Fruit fly (Drosophila melanogaster) whole organism, embryonic: ENCODE data around the gene Srr.
A peak's percentile ranks its signal among the peaks of the same experiment; 100 is the strongest.

Experiments
- Asciz ChIP-seq: fragments of 200-800 bp; sonication (Bioruptor generic); optimal IDR thresholded peaks from 2 replicates; lab custom pipeline; 2017; ENCODE audit warnings: missing biosample characterization, mild to moderate bottlenecking, missing genetic modification characterization, missing genetic modification reagents
- CG10267 ChIP-seq: fragments of 200-800 bp; sonication (Bioruptor generic); optimal IDR thresholded peaks from 2 replicates; lab custom pipeline; 2018; ENCODE audit warnings: missing biosample characterization, mild to moderate bottlenecking, missing genetic modification characterization, moderate library complexity
- CG10321 ChIP-seq: fragments of 200-800 bp; sonication (Bioruptor generic); IDR thresholded peaks from 2 replicates; pipeline ENCODE4 v1.3.6; 2022; ENCODE audit warnings: missing biosample characterization, missing genetic modification characterization
- CG11085 ChIP-seq: fragments of 200-800 bp; sonication (Bioruptor generic); IDR thresholded peaks from 2 replicates; pipeline ENCODE4 v1.3.6; 2022; ENCODE audit warnings: missing biosample characterization, missing genetic modification characterization
- CG11723 ChIP-seq: fragments of 200-800 bp; sonication (Bioruptor generic); optimal IDR thresholded peaks from 2 replicates; lab custom pipeline; 2017; ENCODE audit warnings: missing biosample characterization, mild to moderate bottlenecking, missing genetic modification characterization
- CG13123 ChIP-seq: fragments of 200-800 bp; sonication (Bioruptor generic); optimal IDR thresholded peaks from 2 replicates; lab custom pipeline; 2016; ENCODE audit warnings: missing biosample characterization, missing genetic modification characterization
- CG14014 ChIP-seq: fragments of 200-800 bp; sonication (Bioruptor generic); IDR thresholded peaks from 2 replicates; pipeline ENCODE4 v1.3.6; 2022; ENCODE audit warnings: missing biosample characterization, missing genetic modification characterization
- CG16779 ChIP-seq: fragments of 200-800 bp; sonication (Bioruptor generic); IDR thresholded peaks from 2 replicates; pipeline ENCODE4 v1.3.6; 2022; ENCODE audit warnings: missing biosample characterization, missing genetic modification characterization
- CG17328 ChIP-seq: fragments of 200-800 bp; sonication (Bioruptor generic); IDR thresholded peaks from 2 replicates; pipeline ENCODE4 v1.3.6; 2022; ENCODE audit warnings: missing biosample characterization, missing genetic modification characterization
- CG17385 ChIP-seq: fragments of 200-800 bp; sonication (Bioruptor generic); optimal IDR thresholded peaks from 3 replicates; lab custom pipeline; 2018; ENCODE audit warnings: missing biosample characterization, mild to moderate bottlenecking, missing genetic modification characterization
- CG33557 ChIP-seq: fragments of 200-800 bp; sonication (Bioruptor generic); optimal IDR thresholded peaks from 2 replicates; lab custom pipeline; 2019; ENCODE audit warnings: missing biosample characterization, mild to moderate bottlenecking, missing genetic modification characterization, moderate library complexity
- CG6272 ChIP-seq: fragments of 200-800 bp; sonication (Bioruptor generic); IDR thresholded peaks from 2 replicates; pipeline ENCODE4 v1.3.6; 2022; ENCODE audit warnings: missing biosample characterization, missing genetic modification characterization
- CG6689 ChIP-seq: fragments of 200-800 bp; sonication (Bioruptor generic); IDR thresholded peaks from 2 replicates; pipeline ENCODE4 v1.3.6; 2022; ENCODE audit warnings: missing biosample characterization, missing genetic modification characterization
- CG7556 ChIP-seq: fragments of 200-800 bp; sonication (Bioruptor generic); optimal IDR thresholded peaks from 2 replicates; lab custom pipeline; 2017; ENCODE audit warnings: missing biosample characterization, mild to moderate bottlenecking, missing genetic modification characterization
- CG9437 ChIP-seq: fragments of 200-800 bp; sonication (Bioruptor generic); optimal IDR thresholded peaks from 2 replicates; lab custom pipeline; 2018; ENCODE audit warnings: missing biosample characterization, mild to moderate bottlenecking, missing genetic modification characterization
- Dfd ChIP-seq, 2 experiments: fragments of >200 bp; optimal IDR thresholded peaks; 2 replicates each; lab custom pipeline; 2017; ENCODE audit warnings: missing biosample characterization in 2 of 2, missing genetic modification characterization in 2 of 2
- Elba2 ChIP-seq: fragments of 200-800 bp; sonication (Bioruptor generic); optimal IDR thresholded peaks from 3 replicates; lab custom pipeline; 2016; ENCODE audit warnings: missing biosample characterization, missing genetic modification characterization
- Fer1 ChIP-seq: fragments of 200-800 bp; sonication (Bioruptor generic); optimal IDR thresholded peaks from 2 replicates; lab custom pipeline; 2017; ENCODE audit warnings: missing biosample characterization, mild to moderate bottlenecking, missing genetic modification characterization
- Fer3 ChIP-seq: fragments of 200-800 bp; sonication (Bioruptor generic); optimal IDR thresholded peaks from 2 replicates; lab custom pipeline; 2018; ENCODE audit warnings: missing biosample characterization, mild to moderate bottlenecking, missing genetic modification characterization, moderate library complexity
- HHEX ChIP-seq: fragments of 200-800 bp; sonication (Bioruptor generic); optimal IDR thresholded peaks from 3 replicates; lab custom pipeline; 2017; ENCODE audit warnings: missing biosample characterization, mild to moderate bottlenecking, missing genetic modification characterization, missing genetic modification reagents
- Hand ChIP-seq: fragments of 200-800 bp; sonication (Bioruptor generic); optimal IDR thresholded peaks from 2 replicates; lab custom pipeline; 2017; ENCODE audit warnings: mild to moderate bottlenecking, missing biosample characterization, missing genetic modification reagents, missing genetic modification characterization
- HmgZ ChIP-seq: fragments of 200-800 bp; sonication (Bioruptor generic); optimal IDR thresholded peaks from 2 replicates; lab custom pipeline; 2018; ENCODE audit warnings: missing biosample characterization, mild to moderate bottlenecking, missing genetic modification characterization
- Jarid2 ChIP-seq: fragments of 200-800 bp; sonication (Bioruptor generic); optimal IDR thresholded peaks from 3 replicates; lab custom pipeline; 2017; ENCODE audit warnings: mild to moderate bottlenecking, missing biosample characterization, missing genetic modification reagents, missing genetic modification characterization
- MTF-1 ChIP-seq: fragments of 200-800 bp; sonication (Bioruptor generic); optimal IDR thresholded peaks from 2 replicates; lab custom pipeline; 2018; ENCODE audit warnings: missing biosample characterization, mild to moderate bottlenecking, missing genetic modification characterization, borderline replicate concordance
- NfI ChIP-seq: fragments of 200-800 bp; sonication (Bioruptor generic); optimal IDR thresholded peaks from 3 replicates; lab custom pipeline; 2018; ENCODE audit warnings: missing biosample characterization, mild to moderate bottlenecking, missing genetic modification characterization, moderate library complexity
- Oaz ChIP-seq: fragments of 200-800 bp; sonication (Bioruptor generic); IDR thresholded peaks from 2 replicates; pipeline ENCODE4 v1.3.6; 2022; ENCODE audit warnings: missing biosample characterization, missing genetic modification characterization
- Opbp ChIP-seq: fragments of 200-800 bp; sonication (Bioruptor generic); IDR thresholded peaks from 3 replicates; pipeline ENCODE4 v1.3.6; 2022; ENCODE audit warnings: missing biosample characterization, missing genetic modification characterization; ENCODE audit not compliant: partially characterized antibody
- Poxn ChIP-seq: fragments of 200-800 bp; sonication (Bioruptor generic); IDR thresholded peaks from 2 replicates; pipeline ENCODE4 v1.3.6; 2022; ENCODE audit warnings: missing biosample characterization, missing genetic modification characterization
- Ptx1 ChIP-seq: fragments of 200-800 bp; sonication (Bioruptor generic); IDR thresholded peaks from 2 replicates; pipeline ENCODE4 v1.3.6; 2022; ENCODE audit warnings: missing biosample characterization, missing genetic modification characterization
- Stat92E ChIP-seq, 3 experiments: fragments of >200 bp in 2 of 3; fragments of 200-800 bp in 1 of 3; sonication (Bioruptor generic) in 1 of 3; optimal IDR thresholded peaks; 2 replicates each; lab custom pipeline; 2017 to 2019; ENCODE audit warnings: missing biosample characterization in 3 of 3, missing genetic modification characterization in 3 of 3, mild to moderate bottlenecking in 1 of 3, moderate library complexity in 1 of 3
- Xbp1 ChIP-seq: fragments of 200-800 bp; sonication (Bioruptor generic); optimal IDR thresholded peaks from 3 replicates; lab custom pipeline; 2016; ENCODE audit warnings: missing biosample characterization, mild to moderate bottlenecking, missing genetic modification characterization
- al ChIP-seq: fragments of 200-800 bp; sonication (Bioruptor generic); IDR thresholded peaks from 2 replicates; pipeline ENCODE4 v1.3.6; 2022; ENCODE audit warnings: missing biosample characterization, missing genetic modification characterization
- chm ChIP-seq: fragments of 200-800 bp; sonication (Bioruptor generic); IDR thresholded peaks from 2 replicates; pipeline ENCODE4 v1.3.6; 2022; ENCODE audit warnings: missing biosample characterization, missing genetic modification characterization
- croc ChIP-seq: fragments of 200-800 bp; sonication (Bioruptor generic); conservative IDR thresholded peaks from 3 replicates; pipeline ENCODE4 v1.3.6; 2022; ENCODE audit warnings: missing biosample characterization, missing genetic modification characterization
- dm ChIP-seq: fragments of 200-800 bp; sonication (Bioruptor generic); optimal IDR thresholded peaks from 3 replicates; lab custom pipeline; 2016; ENCODE audit warnings: missing biosample characterization, missing genetic modification characterization
- ems ChIP-seq: fragments of 200-800 bp; sonication (Bioruptor generic); optimal IDR thresholded peaks from 3 replicates; lab custom pipeline; 2016; ENCODE audit warnings: missing biosample characterization, missing genetic modification characterization
- ewg ChIP-seq: fragments of 200-800 bp; sonication (Bioruptor generic); optimal IDR thresholded peaks from 3 replicates; lab custom pipeline; 2017; ENCODE audit warnings: mild to moderate bottlenecking, missing biosample characterization, missing genetic modification reagents, missing genetic modification characterization
- fd102C ChIP-seq: fragments of 200-800 bp; sonication (Bioruptor generic); optimal IDR thresholded peaks from 2 replicates; lab custom pipeline; 2018; ENCODE audit warnings: missing biosample characterization, mild to moderate bottlenecking, missing genetic modification characterization, moderate library complexity
- knrl ChIP-seq: fragments of 200-800 bp; sonication (Bioruptor generic); IDR thresholded peaks from 3 replicates; pipeline ENCODE4 v1.3.6; 2022; ENCODE audit warnings: missing biosample characterization, missing genetic modification characterization; ENCODE audit not compliant: partially characterized antibody
- lilli ChIP-seq: fragments of 200-800 bp; sonication (Bioruptor generic); optimal IDR thresholded peaks from 3 replicates; lab custom pipeline; 2016; ENCODE audit warnings: missing biosample characterization, missing genetic modification characterization
- lmd ChIP-seq: fragments of 200-800 bp; sonication (Bioruptor generic); IDR thresholded peaks from 2 replicates; pipeline ENCODE4 v1.3.6; 2022; ENCODE audit warnings: missing biosample characterization, missing genetic modification characterization
- onecut ChIP-seq: fragments of 200-800 bp; sonication (Bioruptor generic); IDR thresholded peaks from 2 replicates; pipeline ENCODE4 v1.3.6; 2022; ENCODE audit warnings: missing biosample characterization, missing genetic modification characterization
- pb ChIP-seq: fragments of 200-800 bp; sonication (Bioruptor generic); optimal IDR thresholded peaks from 3 replicates; lab custom pipeline; 2016; ENCODE audit warnings: missing biosample characterization, missing genetic modification characterization
- psq ChIP-seq: fragments of 200-800 bp; sonication (Bioruptor generic); optimal IDR thresholded peaks from 2 replicates; lab custom pipeline; 2017; ENCODE audit warnings: missing biosample characterization, missing genetic modification characterization
- pum ChIP-seq: fragments of 200-800 bp; sonication (Bioruptor generic); optimal IDR thresholded peaks from 2 replicates; lab custom pipeline; 2016; ENCODE audit warnings: missing biosample characterization, missing genetic modification characterization
- row ChIP-seq: fragments of 200-800 bp; sonication (Bioruptor generic); IDR thresholded peaks from 3 replicates; pipeline ENCODE4 v1.3.6; 2022; ENCODE audit warnings: missing biosample characterization, missing genetic modification characterization
- scrt ChIP-seq: fragments of 200-800 bp; sonication (Bioruptor generic); optimal IDR thresholded peaks from 2 replicates; lab custom pipeline; 2018; ENCODE audit warnings: missing biosample characterization, mild to moderate bottlenecking, missing genetic modification characterization, moderate library complexity
- sima ChIP-seq: fragments of 200-800 bp; sonication (Bioruptor generic); optimal IDR thresholded peaks from 2 replicates; lab custom pipeline; 2016; ENCODE audit warnings: missing biosample characterization, missing genetic modification characterization
- stwl ChIP-seq: fragments of 200-800 bp; sonication (Bioruptor generic); optimal IDR thresholded peaks from 3 replicates; lab custom pipeline; 2018; ENCODE audit warnings: missing biosample characterization, mild to moderate bottlenecking, missing genetic modification characterization, moderate library complexity
- yki ChIP-seq: fragments of >200 bp; optimal IDR thresholded peaks from 3 replicates; lab custom pipeline; 2018
- zfh2 ChIP-seq: fragments of 200-800 bp; sonication (Bioruptor generic); optimal IDR thresholded peaks from 2 replicates; lab custom pipeline; 2016; ENCODE audit warnings: missing biosample characterization, missing genetic modification characterization

Srr gene

DNA sequence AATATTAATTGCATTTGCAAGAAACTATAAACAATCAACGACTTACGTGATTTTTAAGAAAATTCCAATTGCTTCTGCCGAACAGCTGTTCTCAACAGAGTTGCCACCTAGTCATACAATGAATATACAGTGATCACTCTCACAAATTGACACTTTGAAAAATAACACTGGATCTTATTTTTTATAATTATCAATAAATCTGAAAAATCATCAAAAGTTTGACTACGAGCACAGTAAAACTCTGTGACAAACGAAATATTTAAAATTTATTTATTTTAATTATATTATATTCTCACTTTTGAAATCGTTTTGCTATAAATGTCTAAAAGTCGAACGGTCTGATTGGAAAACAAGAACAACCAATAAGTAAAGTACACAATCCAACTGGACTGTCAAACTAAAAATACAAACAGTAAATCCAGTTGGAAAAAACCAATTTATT is 34.8 kb downstream of the Srr start, which contains the start of gene CG34117 (continued):
- TF ChIP-seq Jarid2 (peak; percentile 10), Hand (GFP tag; lab: Kevin White, UChicago) (peak; percentile 67), Asciz (GFP tag; lab: Kevin White, UChicago) (peak; percentile 39), Fer1 (GFP tag; lab: Kevin White, UChicago) (peak; percentile 84), CG6689 (GFP tag; lab: Robert Waterston, UW) (peak; percentile 76), MTF-1 (peak; percentile 41), NfI (GFP tag; lab: Kevin White, UChicago) (peak; percentile 78), scrt (GFP tag; lab: Kevin White, UChicago) (peak; percentile 73), pum (GFP tag; lab: Kevin White, UChicago) (peak; percentile 56), lmd (GFP tag; lab: Robert Waterston, UW) (peak; percentile 76), dm (GFP tag; lab: Kevin White, UChicago) (peak; percentile 17), Stat92E (GFP tag; optimal IDR thresholded peaks at IDR 0.05; lab: Kevin White, UChicago) (no peak), pb (GFP tag; lab: Kevin White, UChicago) (no peak), CG16779 (GFP tag; lab: Robert Waterston, UW) (peak; percentile 49; the same call in 1 of the 2 replicates), row (peak; percentile 95), Fer3 (tag; lab: Kevin White, UChicago) (peak; percentile 86), Elba2 (peak; percentile 98), CG14014 (GFP tag; lab: Robert Waterston, UW) (peak; percentile 83), al (peak; percentile 74), CG9437 (GFP tag; lab: Kevin White, UChicago) (peak; percentile 81), ems (GFP tag; lab: Kevin White, UChicago) (peak; percentile 25), yki (lab: Kevin White, UChicago) (no peak), Dfd (GFP tag; optimal IDR thresholded peaks at IDR 0.05; lab: Kevin White, UChicago) (no peak), psq (GFP tag; lab: Kevin White, UChicago) (peak; percentile 53), CG11085 (peak; percentile 83), CG13123 (GFP tag; lab: Kevin White, UChicago) (peak; percentile 69), CG17385 (GFP tag; lab: Kevin White, UChicago) (peak; percentile 80), chm (GFP tag; lab: Robert Waterston, UW) (peak; percentile 52; the same call in 1 of the 2 replicates), sima (GFP tag; lab: Kevin White, UChicago) (no peak), CG33557 (GFP tag; lab: Kevin White, UChicago) (peak; percentile 61), CG10267 (tag; lab: Kevin White, UChicago) (peak; percentile 85), Oaz (GFP tag; lab: Robert Waterston, UW) (0 out of 2 replicates have a peak, but pooled peaks have one; percentile 35), Poxn (GFP tag; lab: Robert Waterston, UW) (peak; percentile 12; the same call in 1 of the 2 replicates), CG7556 (GFP tag; lab: Kevin White, UChicago) (peak; percentile 75), onecut (GFP tag; lab: Robert Waterston, UW) (peak; percentile 60), Ptx1 (peak; percentile 86), knrl (GFP tag; lab: Robert Waterston, UW) (no peak), zfh2 (GFP tag; lab: Kevin White, UChicago) (peak; percentile 54), ewg (GFP tag; lab: Kevin White, UChicago) (peak; percentile 33), HmgZ (tag; lab: Kevin White, UChicago) (peak; percentile 85), CG11723 (GFP tag; lab: Kevin White, UChicago) (peak; percentile 32), Xbp1 (GFP tag; lab: Kevin White, UChicago) (peak; percentile 91), lilli (GFP tag; lab: Kevin White, UChicago) (peak; percentile 85), stwl (tag; lab: Kevin White, UChicago) (peak; percentile 58), fd102C (GFP tag; lab: Kevin White, UChicago) (peak; percentile 68), HHEX (peak; percentile 74), CG10321 (no peak), croc (GFP tag; lab: Robert Waterston, UW) (peak; percentile 37), CG6272 (peak; percentile 30; the same call in 1 of the 2 replicates), Opbp (no peak), CG17328 (GFP tag; lab: Robert Waterston, UW) (peak; percentile 88)
